Fruit fly (Drosophila melanogaster) whole organism, embryonic: Measurements from ENCODE around the gene CG6195.

ENCODE experiments used
- CG10147 ChIP-seq: fragments of 200-800 bp; sonication (Bioruptor generic); optimal IDR thresholded peaks from 2 replicates; lab custom pipeline; 2019; ENCODE audit warnings: missing biosample characterization, mild to moderate bottlenecking, missing genetic modification characterization, moderate library complexity
- CG16815 ChIP-seq: fragments of 200-800 bp; sonication (Bioruptor generic); optimal IDR thresholded peaks from 3 replicates; lab custom pipeline; 2017; ENCODE audit warnings: missing biosample characterization, mild to moderate bottlenecking, missing genetic modification characterization
- CG2678 ChIP-seq: fragments of 200-800 bp; sonication (Bioruptor generic); optimal IDR thresholded peaks from 3 replicates; lab custom pipeline; 2019; ENCODE audit warnings: missing biosample characterization, mild to moderate bottlenecking, missing genetic modification characterization, moderate library complexity
- CoRest ChIP-seq: fragments of 200-800 bp; sonication (Bioruptor generic); optimal IDR thresholded peaks from 3 replicates; lab custom pipeline; 2018; ENCODE audit warnings: missing biosample characterization, mild to moderate bottlenecking, missing genetic modification characterization, moderate library complexity
- bab2 ChIP-seq: fragments of 200-800 bp; sonication (Bioruptor generic); optimal IDR thresholded peaks from 2 replicates; lab custom pipeline; 2016; ENCODE audit warnings: missing biosample characterization, missing genetic modification characterization
- croc ChIP-seq: fragments of 200-800 bp; sonication (Bioruptor generic); conservative IDR thresholded peaks from 3 replicates; pipeline ENCODE4 v1.3.6; 2022; ENCODE audit warnings: missing biosample characterization, missing genetic modification characterization
- sim ChIP-seq: fragments of 200-800 bp; sonication (Bioruptor generic); IDR thresholded peaks from 2 replicates; pipeline ENCODE4 v1.3.6; 2022; ENCODE audit warnings: missing biosample characterization, missing genetic modification characterization

- no peak for TF ChIP-seq CG16815 (GFP tag; lab: Kevin White, UChicago)
- TF ChIP-seq CG2678 = peak; percentile 32
- TF ChIP-seq croc = no peak
- no peak for TF ChIP-seq sim
- TF ChIP-seq CoRest (tag; lab: Kevin White, UChicago) = no peak
- TF ChIP-seq CG10147 (GFP tag; lab: Kevin White, UChicago) = no peak
- no peak for TF ChIP-seq bab2 (GFP tag; lab: Kevin White, UChicago)
Observed at dm6 chr3R:19622005-19622404, 26.2 kb downstream of the CG6195 start.
